Worm (Caenorhabditis elegans) whole organism, young adult: Measurements from ENCODE around the gene cth-1.

ENCODE experiments used
- F55B11.4 ChIP-seq: sonication (generic microtip); optimal IDR thresholded peaks from 2 replicates; lab custom pipeline; 2016; ENCODE audit warnings: missing compliant biosample characterization, missing genetic modification characterization, borderline replicate concordance; ENCODE audit not compliant: insufficient read depth
- K11D2.4 ChIP-seq: fragments of 200-800 bp; sonication (Bioruptor generic); IDR thresholded peaks from 2 replicates; pipeline ENCODE4 v1.3.6; 2022; ENCODE audit warnings: missing genetic modification reagents, missing genetic modification characterization, missing compliant biosample characterization
- K12H6.12 ChIP-seq: fragments of 200-800 bp; sonication (Bioruptor generic); optimal IDR thresholded peaks from 2 replicates; lab custom pipeline; 2018; ENCODE audit warnings: mild to moderate bottlenecking, missing genetic modification characterization, missing compliant biosample characterization
- T07F8.4 ChIP-seq: sonication (generic microtip); optimal IDR thresholded peaks from 2 replicates; lab custom pipeline; 2016; ENCODE audit warnings: mild to moderate bottlenecking, missing genetic modification characterization, moderate library complexity, missing compliant biosample characterization
- T26A5.8 ChIP-seq: sonication (generic microtip); optimal IDR thresholded peaks from 2 replicates; lab custom pipeline; 2016; ENCODE audit warnings: missing genetic modification characterization, missing compliant biosample characterization
- Y56A3A.18 ChIP-seq: fragments of 200-800 bp; sonication (Bioruptor generic); IDR thresholded peaks from 2 replicates; pipeline ENCODE4 v1.3.6; 2022; ENCODE audit warnings: missing genetic modification reagents, missing genetic modification characterization, missing compliant biosample characterization
- Y95B8A.8 ChIP-seq: fragments of 200-800 bp; sonication (Bioruptor generic); IDR thresholded peaks from 2 replicates; pipeline ENCODE4 v1.3.6; 2022; ENCODE audit warnings: missing genetic modification reagents, missing genetic modification characterization, missing compliant biosample characterization
- akir-1 ChIP-seq: fragments of 200-800 bp; sonication (Bioruptor generic); optimal IDR thresholded peaks from 2 replicates; lab custom pipeline; 2018; ENCODE audit warnings: mild to moderate bottlenecking, missing genetic modification characterization, moderate library complexity, missing compliant biosample characterization
- atf-7 ChIP-seq: sonication (generic microtip); optimal IDR thresholded peaks from 2 replicates; lab custom pipeline; 2017; ENCODE audit warnings: mild to moderate bottlenecking, missing genetic modification characterization, missing compliant biosample characterization
- athp-1 ChIP-seq: sonication (generic microtip); optimal IDR thresholded peaks from 2 replicates; lab custom pipeline; 2017; ENCODE audit warnings: mild to moderate bottlenecking, missing genetic modification characterization, missing compliant biosample characterization
- attf-6 ChIP-seq: fragments of 200-800 bp; sonication (Bioruptor generic); IDR thresholded peaks from 2 replicates; pipeline ENCODE4 v1.3.6; 2022; ENCODE audit warnings: missing genetic modification reagents, missing genetic modification characterization, missing compliant biosample characterization
- bed-2 ChIP-seq: fragments of 200-800 bp; sonication (Bioruptor generic); IDR thresholded peaks from 2 replicates; pipeline ENCODE4 v1.3.6; 2022; ENCODE audit warnings: missing genetic modification reagents, missing genetic modification characterization, missing compliant biosample characterization
- cebp-1 ChIP-seq, 2 experiments: fragments of 200-800 bp in 1 of 2; sonication (Bioruptor generic) in 1 of 2; sonication (generic microtip) in 1 of 2; IDR thresholded peaks in 1 of 2; optimal IDR thresholded peaks in 1 of 2; 2 replicates each; pipeline versions ENCODE4 v1.3.6 to Lab custom; 2017 to 2022; ENCODE audit warnings: missing compliant biosample characterization in 2 of 2, missing genetic modification characterization in 2 of 2, mild to moderate bottlenecking in 1 of 2, missing genetic modification reagents in 1 of 2, moderate library complexity in 1 of 2
- ceh-91 ChIP-seq: fragments of 200-800 bp; sonication (Bioruptor generic); IDR thresholded peaks from 2 replicates; pipeline ENCODE4 v1.3.6; 2022; ENCODE audit warnings: missing genetic modification reagents, missing genetic modification characterization, missing compliant biosample characterization
- dpff-1 ChIP-seq: sonication (generic microtip); optimal IDR thresholded peaks from 2 replicates; lab custom pipeline; 2017; ENCODE audit warnings: mild to moderate bottlenecking, missing genetic modification characterization, missing compliant biosample characterization
- egrh-3 ChIP-seq: fragments of 200-800 bp; sonication (Bioruptor generic); IDR thresholded peaks from 2 replicates; pipeline ENCODE4 v1.3.6; 2022; ENCODE audit warnings: missing genetic modification reagents, missing genetic modification characterization, missing compliant biosample characterization
- ets-4 ChIP-seq: fragments of 200-800 bp; sonication (Bioruptor generic); optimal IDR thresholded peaks from 2 replicates; lab custom pipeline; 2018; ENCODE audit warnings: mild to moderate bottlenecking, missing genetic modification characterization, missing compliant biosample characterization
- him-1 ChIP-seq: sonication (generic microtip); optimal IDR thresholded peaks from 2 replicates; lab custom pipeline; 2016; ENCODE audit warnings: missing genotype, missing genetic modification reagents, missing genetic modification characterization, missing compliant biosample characterization
- hsf-1 ChIP-seq: fragments of 200-800 bp; sonication (Bioruptor generic); IDR thresholded peaks from 2 replicates; pipeline ENCODE4 v1.3.6; 2022; ENCODE audit warnings: missing genetic modification reagents, missing genetic modification characterization, missing compliant biosample characterization
- lir-1 ChIP-seq: fragments of 200-800 bp; sonication (Bioruptor generic); conservative IDR thresholded peaks from 2 replicates; pipeline ENCODE4 v1.3.6; 2022; ENCODE audit warnings: missing genetic modification reagents, missing genetic modification characterization, missing compliant biosample characterization
- lsy-27 ChIP-seq: sonication (generic microtip); optimal IDR thresholded peaks from 2 replicates; lab custom pipeline; 2017; ENCODE audit warnings: missing genetic modification characterization, mild to moderate bottlenecking, missing compliant biosample characterization, antibody characterized with exemption, missing genotype, borderline replicate concordance; ENCODE audit not compliant: insufficient read depth
- madf-6 ChIP-seq: fragments of 200-800 bp; sonication (Bioruptor generic); IDR thresholded peaks from 2 replicates; pipeline ENCODE4 v1.3.6; 2022; ENCODE audit warnings: missing genetic modification reagents, missing genetic modification characterization, missing compliant biosample characterization
- nfya-1 ChIP-seq: sonication (generic microtip); optimal IDR thresholded peaks from 2 replicates; lab custom pipeline; 2017; ENCODE audit warnings: antibody characterized with exemption, missing compliant biosample characterization, missing genetic modification characterization, borderline replicate concordance; ENCODE audit not compliant: insufficient read depth
- nfya-2 ChIP-seq: fragments of 200-800 bp; sonication (Bioruptor generic); IDR thresholded peaks from 2 replicates; pipeline ENCODE4 v1.3.6; 2022; ENCODE audit warnings: missing genetic modification reagents, missing genetic modification characterization, missing compliant biosample characterization
- nhr-80 ChIP-seq: sonication (generic microtip); optimal IDR thresholded peaks from 2 replicates; lab custom pipeline; 2016; ENCODE audit warnings: missing genetic modification characterization, missing compliant biosample characterization
- snpc-1.3 ChIP-seq: sonication (generic microtip); optimal IDR thresholded peaks from 2 replicates; lab custom pipeline; 2017; ENCODE audit warnings: missing genetic modification characterization, mild to moderate bottlenecking, missing compliant biosample characterization, antibody characterized with exemption, moderate library complexity, missing genotype, missing genetic modification reagents; ENCODE audit not compliant: insufficient read depth
- snpc-4 ChIP-seq, 5 experiments: fragments of 150-350 bp in 1 of 5; sonication (generic microtip) in 4 of 5; optimal IDR thresholded peaks; 2 replicates each; lab custom pipeline; 2014 to 2018; ENCODE audit warnings: missing genetic modification characterization in 5 of 5, missing biosample characterization in 3 of 5, antibody characterized with exemption in 2 of 5, mild to moderate bottlenecking in 2 of 5, missing compliant biosample characterization in 2 of 5, missing genotype in 2 of 5, moderate library complexity in 2 of 5, missing genetic modification reagents in 1 of 5
- sptf-2 ChIP-seq: fragments of 200-800 bp; sonication (Bioruptor generic); optimal IDR thresholded peaks from 2 replicates; lab custom pipeline; 2018; ENCODE audit warnings: mild to moderate bottlenecking, missing genetic modification characterization, missing compliant biosample characterization
- tbp1 ChIP-seq: fragments of 200-800 bp; sonication (Bioruptor generic); optimal IDR thresholded peaks from 2 replicates; lab custom pipeline; 2018; ENCODE audit warnings: mild to moderate bottlenecking, missing genetic modification characterization, missing compliant biosample characterization
- tbx-9 ChIP-seq: sonication (generic microtip); optimal IDR thresholded peaks from 2 replicates; lab custom pipeline; 2016; ENCODE audit warnings: borderline replicate concordance, missing genetic modification characterization, inconsistent platforms, missing compliant biosample characterization
- unc-62 ChIP-seq: fragments of 150-350 bp; optimal IDR thresholded peaks from 2 replicates; lab custom pipeline; 2014; ENCODE audit warnings: missing biosample characterization, missing genetic modification reagents, missing genetic modification characterization
- ztf-22 ChIP-seq: fragments of 200-800 bp; sonication (Bioruptor generic); optimal IDR thresholded peaks from 2 replicates; lab custom pipeline; 2018; ENCODE audit warnings: mild to moderate bottlenecking, missing genetic modification characterization, moderate library complexity, missing compliant biosample characterization
- ztf-25 ChIP-seq: fragments of 200-800 bp; sonication (Bioruptor generic); IDR thresholded peaks from 2 replicates; pipeline ENCODE4 v1.3.6; 2022; ENCODE audit warnings: missing genetic modification reagents, missing genetic modification characterization, missing compliant biosample characterization

cth-1 gene

DNA sequence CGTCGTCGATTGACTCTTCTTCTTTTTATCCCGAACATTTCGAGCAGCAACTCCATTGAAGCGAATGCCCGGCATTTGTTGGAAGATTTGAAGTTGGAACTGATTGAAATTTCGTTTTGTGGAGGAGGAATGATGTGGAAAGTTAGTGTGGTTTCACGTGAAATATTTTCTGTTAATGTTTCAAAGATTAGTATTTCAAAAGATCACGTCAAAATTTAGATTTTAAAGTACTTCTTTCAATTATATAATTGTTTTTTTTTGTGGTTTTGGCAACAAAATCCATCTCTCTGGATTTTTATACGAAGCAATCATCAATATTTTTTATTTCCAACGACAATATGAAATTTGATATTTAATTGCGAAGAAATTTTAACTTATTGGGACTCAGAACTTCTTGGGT is 36.6 kb downstream of the cth-1 start, which contains the start of gene F44G3.7:
Gene F44G3.7 (minus strand): TSS at position 101 of the 400 bp plus-strand sequence.
- TF ChIP-seq hsf-1 (no peak), cebp-1 (GFP tag; IDR thresholded peaks at IDR 0.05; lab: Robert Waterston, UW) (no peak), cebp-1 (tag; optimal IDR thresholded peaks at IDR 0.05; lab: Kevin White, UChicago) (no peak), ets-4 (GFP tag; lab: Kevin White, UChicago) (no peak), egrh-3 (GFP tag; lab: Robert Waterston, UW) (no peak)

DNA sequence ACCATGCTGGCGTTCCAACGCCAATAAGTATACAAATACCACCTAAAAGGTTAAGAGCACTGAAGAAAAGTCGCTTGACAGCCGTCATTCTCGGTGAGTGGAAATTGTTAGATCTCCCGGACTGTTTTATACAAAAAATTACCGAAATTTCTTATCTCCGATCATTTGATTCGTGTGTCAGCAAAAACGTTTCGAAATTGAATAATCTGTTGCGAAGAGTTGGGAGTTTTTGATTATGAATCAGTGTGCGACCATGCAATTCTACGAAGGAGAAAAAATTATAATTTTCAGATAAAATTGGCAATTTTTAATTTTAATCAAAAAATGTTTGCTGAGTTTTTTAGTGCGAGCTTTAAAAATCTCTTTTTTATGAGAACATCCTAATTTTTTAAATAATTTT is 39.0 kb downstream of the cth-1 start, which contains the start of gene clc-11:
Gene clc-11 (minus strand): TSS at position 101 of the 400 bp plus-strand sequence.
- TF ChIP-seq unc-62 (GFP tag; lab: Kevin White, UChicago) = no peak
- no peak for TF ChIP-seq attf-6 (GFP tag; lab: Robert Waterston, UW)
- TF ChIP-seq K11D2.4 (GFP tag; lab: Robert Waterston, UW) = no peak
- no peak for TF ChIP-seq F55B11.4 (tag; lab: Kevin White, UChicago)
- TF ChIP-seq K12H6.12 = no peak
- TF ChIP-seq ztf-25 (GFP tag; lab: Robert Waterston, UW) = no peak
- TF ChIP-seq nfya-2 (GFP tag; lab: Robert Waterston, UW) = no peak
- no peak for TF ChIP-seq T07F8.4
- TF ChIP-seq egrh-3 (GFP tag; lab: Robert Waterston, UW) = no peak
- no peak for TF ChIP-seq T26A5.8 (tag; lab: Kevin White, UChicago)
- TF ChIP-seq madf-6 (GFP tag; lab: Robert Waterston, UW) = no peak
- no peak for TF ChIP-seq nfya-1 (tag; lab: Kevin White, UChicago)
- no peak for TF ChIP-seq snpc-4 (GFP tag; optimal IDR thresholded peaks at IDR 0.05; lab: Kevin White, UChicago)
- TF ChIP-seq snpc-4 (tag; optimal IDR thresholded peaks at IDR 0.05; lab: Kevin White, UChicago) = no peak
- no peak for TF ChIP-seq tbp1 (GFP tag; lab: Kevin White, UChicago)
- TF ChIP-seq lsy-27 (tag; lab: Kevin White, UChicago) = no peak
- TF ChIP-seq Y56A3A.18 = no peak
- TF ChIP-seq Y95B8A.8 (GFP tag; lab: Robert Waterston, UW) = no peak

DNA sequence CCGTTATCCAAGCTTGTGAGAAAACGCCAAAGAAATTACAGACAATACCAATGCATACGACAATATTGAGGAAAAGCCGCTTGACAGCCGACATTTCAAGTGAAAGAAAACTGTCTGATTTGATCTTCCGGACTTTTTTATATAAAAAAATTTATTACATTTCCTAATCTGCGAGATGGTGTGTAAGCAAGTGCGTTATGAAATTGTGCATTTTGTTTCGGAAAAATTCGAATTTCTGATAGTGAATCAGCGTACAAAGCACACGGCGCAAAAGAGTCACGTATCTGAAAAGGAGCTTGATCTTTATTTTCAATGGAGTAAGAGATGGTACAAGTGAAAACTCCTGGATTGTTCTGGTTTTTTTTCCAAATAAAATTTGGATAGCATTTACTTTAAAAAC is 40.6 kb downstream of the cth-1 start, which contains the start of gene clc-32:
Gene clc-32 (minus strand): TSS at position 101 of the 400 bp plus-strand sequence.
- no peak for TF ChIP-seq lir-1
- no peak for TF ChIP-seq tbx-9
- TF ChIP-seq ceh-91 (GFP tag; lab: Robert Waterston, UW) = no peak
- TF ChIP-seq bed-2 = no peak
- TF ChIP-seq egrh-3 (GFP tag; lab: Robert Waterston, UW) = no peak
- no peak for TF ChIP-seq him-1

DNA sequence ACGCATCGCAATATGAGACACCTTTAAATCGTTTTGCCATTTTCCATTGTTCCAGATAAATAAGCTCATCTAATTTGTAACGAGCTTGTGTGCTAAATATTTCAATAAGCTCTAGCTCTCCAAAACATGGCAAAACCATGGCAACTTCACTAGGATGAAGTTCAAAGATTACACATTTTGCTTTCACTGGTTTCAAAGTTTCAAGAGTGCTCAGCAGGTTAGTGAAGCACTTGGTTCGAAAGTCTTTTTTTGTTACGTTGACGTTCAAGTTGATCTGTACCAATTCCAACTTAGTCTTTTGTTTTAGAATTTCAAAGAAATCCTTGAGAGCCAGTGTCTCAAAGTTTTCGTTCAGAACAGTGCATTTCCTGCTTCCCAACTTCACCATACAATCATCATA is 41.9 kb downstream of the cth-1 start, which contains the start of gene fbxa-18:
Gene fbxa-18 (plus strand): TSS at position 301 of the 400 bp plus-strand sequence.
- TF ChIP-seq sptf-2 (GFP tag; lab: Kevin White, UChicago) (no peak), atf-7 (tag; lab: Kevin White, UChicago) (no peak), tbp1 (GFP tag; lab: Kevin White, UChicago) (no peak)

DNA sequence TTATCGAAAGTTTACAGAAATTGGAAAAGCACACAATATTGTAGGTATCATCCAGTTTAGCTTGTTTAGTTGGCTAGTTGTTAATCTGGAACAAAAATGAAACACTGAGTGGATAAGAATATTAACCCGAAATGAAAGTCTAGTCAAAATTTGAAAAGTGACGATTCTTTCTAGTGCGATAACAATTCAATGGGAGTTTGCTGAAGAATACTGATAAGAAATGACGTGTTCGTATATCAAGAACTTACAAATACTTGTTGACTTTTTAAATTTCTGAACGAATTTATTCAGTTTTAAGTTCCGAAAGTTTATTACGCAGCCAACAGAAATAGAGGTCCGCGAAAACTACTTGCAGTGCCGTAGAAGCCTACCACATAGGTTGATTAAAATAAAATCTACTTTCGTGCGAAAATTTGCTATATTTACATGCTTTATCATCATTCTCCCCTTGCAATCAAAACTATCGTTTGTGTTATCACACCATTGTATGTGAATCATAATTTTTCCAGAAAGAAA is 42.6 kb downstream of the cth-1 start, which contains the start of gene fbxa-88:
Gene fbxa-88 (minus strand): TSS at position 51 of the 516 bp plus-strand sequence.
- no peak for TF ChIP-seq ztf-22 (GFP tag; lab: Kevin White, UChicago)
- peak; percentile 61 for TF ChIP-seq nhr-80 (tag; lab: Kevin White, UChicago)
- no peak for TF ChIP-seq dpff-1 (tag; lab: Kevin White, UChicago)
- no peak for TF ChIP-seq athp-1
- no peak for TF ChIP-seq snpc-1.3 (tag; lab: Kevin White, UChicago)
- no peak for TF ChIP-seq akir-1 (GFP tag; lab: Kevin White, UChicago)
- no peak for TF ChIP-seq him-1
